Worm (Caenorhabditis elegans): Measurements from ENCODE around the gene K10G4.10.

DNA sequence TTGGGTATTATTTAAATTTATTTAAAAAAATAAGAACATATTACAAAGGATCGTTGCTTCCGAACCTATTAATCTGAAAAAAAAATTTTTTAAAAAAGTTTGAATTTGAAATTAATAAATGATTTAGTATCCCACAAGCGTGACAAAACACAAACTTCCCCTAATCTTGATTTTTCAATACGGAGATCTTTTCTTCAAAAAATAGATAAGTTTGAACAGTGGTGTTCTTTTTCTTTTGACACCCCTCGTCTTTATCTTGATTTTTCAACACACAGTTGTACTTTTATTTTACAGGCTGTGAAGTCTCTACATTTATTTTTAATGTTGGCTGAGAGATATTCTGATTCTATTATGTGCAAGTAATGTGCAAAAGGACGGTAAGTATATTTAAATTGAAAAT, 37.0 kb upstream of the K10G4.10 start, which contains the start of gene T19C9.10:
- TF ChIP-seq elt-3 (tag; optimal IDR thresholded peaks at IDR 0.05) (no peak), ama-1 (optimal IDR thresholded peaks at IDR 0.05) (no peak), C34F6.9 (tag; optimal IDR thresholded peaks at IDR 0.05) (no peak), dmd-4 (tag; optimal IDR thresholded peaks at IDR 0.05) (no peak)
